Fruit fly (Drosophila melanogaster): ENCODE data around the gene per.
A peak's percentile ranks its signal among the peaks of the same experiment; 100 is the strongest.

The per gene

DNA sequence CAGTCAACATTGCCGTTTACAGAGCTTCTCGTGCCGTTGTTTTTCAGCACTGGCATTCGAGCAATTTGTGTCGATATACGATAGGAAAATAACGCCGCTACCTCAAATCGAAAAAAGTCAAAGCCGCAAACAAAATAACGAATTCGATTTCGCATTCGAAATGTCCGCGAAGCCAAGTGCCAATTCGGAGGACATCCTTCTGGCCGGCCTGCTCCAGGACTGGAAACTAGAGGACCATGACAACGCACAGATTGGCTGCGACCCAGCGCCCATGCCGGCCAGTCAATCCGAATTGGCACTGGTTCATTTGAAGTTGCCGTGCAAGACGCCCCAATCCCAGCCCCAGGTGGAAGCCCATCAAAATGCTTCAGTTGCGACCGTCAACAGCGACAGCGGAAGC lies 29.4 kb downstream of the per start (continued):
- TF ChIP-seq CG34224 (GFP tag; IDR thresholded peaks at IDR 0.05; ENCODE audit: partially characterized antibody) (peak; percentile 37; the same call in 1 of the 3 replicates), cwo (GFP tag; optimal IDR thresholded peaks at IDR 0.05) (no peak), CG3163 (GFP tag; optimal IDR thresholded peaks at IDR 0.05) (no peak), CG10565 (GFP tag; optimal IDR thresholded peaks at IDR 0.05) (no peak), CG13424 (tag; optimal IDR thresholded peaks at IDR 0.05) (peak; percentile 42), CG18599 (GFP tag; optimal IDR thresholded peaks at IDR 0.05) (no peak), gfzf (GFP tag; optimal IDR thresholded peaks at IDR 0.05) (peak; percentile 17), dati (GFP tag; IDR thresholded peaks at IDR 0.05) (no peak), Hey (tag; optimal IDR thresholded peaks at IDR 0.05) (no peak), Myb (GFP tag; optimal IDR thresholded peaks at IDR 0.05) (peak; percentile 60), Dek (tag; optimal IDR thresholded peaks at IDR 0.05) (no peak), knrl (GFP tag; IDR thresholded peaks at IDR 0.05; ENCODE audit: partially characterized antibody) (peak; percentile 64), CkIIα-i1 (GFP tag; IDR thresholded peaks at IDR 0.05) (no peak), E2f2 (GFP tag; IDR thresholded peaks at IDR 0.05) (peak; percentile 80), Neu2 (GFP tag; optimal IDR thresholded peaks at IDR 0.05; ENCODE audit: borderline replicate concordance) (no peak), CG7556 (GFP tag; optimal IDR thresholded peaks at IDR 0.05) (no peak), CG2120 (GFP tag; optimal IDR thresholded peaks at IDR 0.05) (peak; percentile 18), CTCF (GFP tag; optimal IDR thresholded peaks at IDR 0.05) (no peak), CG5180 (GFP tag; optimal IDR thresholded peaks at IDR 0.05) (no peak), row (GFP tag; IDR thresholded peaks at IDR 0.05) (peak; percentile 52; the same call in 2 of the 3 replicates), CG15073 (GFP tag; optimal IDR thresholded peaks at IDR 0.05) (no peak), CG16813 (GFP tag; IDR thresholded peaks at IDR 0.05; ENCODE audit: partially characterized antibody) (peak; percentile 41; the same call in 1 of the 3 replicates), cato (GFP tag; optimal IDR thresholded peaks at IDR 0.05; ENCODE audit: borderline replicate concordance) (no peak), lmd (GFP tag; IDR thresholded peaks at IDR 0.05) (peak; percentile 19; the same call in 1 of the 2 replicates), phol (tag; optimal IDR thresholded peaks at IDR 0.05) (peak; percentile 31), Dref (GFP tag; IDR thresholded peaks at IDR 0.05) (peak; percentile 63), lilli (GFP tag; optimal IDR thresholded peaks at IDR 0.05) (peak; percentile 14), PHDP (tag; optimal IDR thresholded peaks at IDR 0.05) (no peak), CG10321 (GFP tag; IDR thresholded peaks at IDR 0.05) (no peak), BEAF-32 (GFP tag; optimal IDR thresholded peaks at IDR 0.05) (peak; percentile 48), stwl (tag; optimal IDR thresholded peaks at IDR 0.05) (peak; percentile 24), dmrt99B (tag; optimal IDR thresholded peaks at IDR 0.05) (no peak), Ets65A (GFP tag) (peak; percentile 64), Scr (GFP tag; IDR thresholded peaks at IDR 0.05; ENCODE audit: partially characterized antibody) (peak; percentile 44; the same call in 1 of the 2 replicates), tap (tag; optimal IDR thresholded peaks at IDR 0.05) (no peak), Fer3 (tag; optimal IDR thresholded peaks at IDR 0.05) (no peak), twi (tag; optimal IDR thresholded peaks at IDR 0.05) (no peak), Mrtf (GFP tag; IDR thresholded peaks at IDR 0.05) (no peak), CG1832 (GFP tag; optimal IDR thresholded peaks at IDR 0.05) (no peak), Nf-YC (tag; optimal IDR thresholded peaks at IDR 0.05) (no peak), ftz-f1 (GFP tag; optimal IDR thresholded peaks at IDR 0.05) (no peak), vnd (GFP tag; IDR thresholded peaks at IDR 0.05; ENCODE audit: partially characterized antibody) (0 out of 3 replicates have a peak, but pooled peaks have one; percentile 11), pita (GFP tag; optimal IDR thresholded peaks at IDR 0.05) (no peak), HLH4C (GFP tag; IDR thresholded peaks at IDR 0.05; ENCODE audit: partially characterized antibody) (peak; percentile 56), sna (GFP tag; IDR thresholded peaks at IDR 0.05; ENCODE audit: partially characterized antibody) (peak; percentile 46; the same call in 1 of the 2 replicates), Med (GFP tag) (peak; percentile 46), CG13123 (GFP tag; optimal IDR thresholded peaks at IDR 0.05) (no peak), CG7963 (GFP tag; IDR thresholded peaks at IDR 0.05; ENCODE audit: partially characterized antibody) (0 out of 3 replicates have a peak, but pooled peaks have one; percentile 5), zfh2 (GFP tag; optimal IDR thresholded peaks at IDR 0.05) (peak; percentile 30)

All from whole organism, embryonic.